Fruit fly (Drosophila melanogaster) whole organism, embryonic: ENCODE measurements around the gene Gmppb.

ENCODE experiments used
- Aef1 ChIP-seq: fragments of 200-800 bp; sonication (Bioruptor generic); IDR thresholded peaks from 3 replicates; pipeline ENCODE4 v1.3.6; 2022; ENCODE audit warnings: missing biosample characterization, missing genetic modification characterization
- Bdp1 ChIP-seq: fragments of 200-800 bp; sonication (Bioruptor generic); optimal IDR thresholded peaks from 3 replicates; lab custom pipeline; 2016; ENCODE audit warnings: missing biosample characterization, missing genetic modification characterization
- CG10565 ChIP-seq: fragments of 200-800 bp; sonication (Bioruptor generic); optimal IDR thresholded peaks from 3 replicates; lab custom pipeline; 2016; ENCODE audit warnings: missing biosample characterization, mild to moderate bottlenecking, missing genetic modification characterization
- CG11085 ChIP-seq: fragments of 200-800 bp; sonication (Bioruptor generic); IDR thresholded peaks from 2 replicates; pipeline ENCODE4 v1.3.6; 2022; ENCODE audit warnings: missing biosample characterization, missing genetic modification characterization
- CG11696 ChIP-seq: fragments of 200-800 bp; sonication (Bioruptor generic); IDR thresholded peaks from 2 replicates; pipeline ENCODE4 v1.3.6; 2022; ENCODE audit warnings: missing biosample characterization, missing genetic modification characterization
- CG12236 ChIP-seq: fragments of 200-800 bp; sonication (Bioruptor generic); optimal IDR thresholded peaks from 2 replicates; lab custom pipeline; 2016; ENCODE audit warnings: missing biosample characterization, missing genetic modification characterization
- CG13424 ChIP-seq: fragments of 200-800 bp; sonication (Bioruptor generic); optimal IDR thresholded peaks from 2 replicates; lab custom pipeline; 2019; ENCODE audit warnings: missing biosample characterization, mild to moderate bottlenecking, missing genetic modification characterization, moderate library complexity
- CG13894 ChIP-seq: fragments of 200-800 bp; sonication (Bioruptor generic); optimal IDR thresholded peaks from 3 replicates; lab custom pipeline; 2018; ENCODE audit warnings: missing biosample characterization, mild to moderate bottlenecking, missing genetic modification characterization, moderate library complexity
- CG14965 ChIP-seq: fragments of 200-800 bp; sonication (Bioruptor generic); optimal IDR thresholded peaks from 2 replicates; lab custom pipeline; 2016; ENCODE audit warnings: missing biosample characterization, missing genetic modification characterization, borderline replicate concordance
- CG15696 ChIP-seq: fragments of 200-800 bp; sonication (Bioruptor generic); optimal IDR thresholded peaks from 2 replicates; lab custom pipeline; 2019; ENCODE audit warnings: missing biosample characterization, mild to moderate bottlenecking, missing genetic modification characterization, moderate library complexity
- CG16863 ChIP-seq: fragments of 200-800 bp; sonication (Bioruptor generic); optimal IDR thresholded peaks from 3 replicates; lab custom pipeline; 2016; ENCODE audit warnings: missing biosample characterization, missing genetic modification characterization
- CG17829 ChIP-seq: fragments of 200-800 bp; optimal IDR thresholded peaks from 2 replicates; lab custom pipeline; 2019; ENCODE audit warnings: missing biosample characterization, mild to moderate bottlenecking, missing genetic modification characterization, moderate library complexity
- CG18476 ChIP-seq: fragments of 200-800 bp; sonication (Bioruptor generic); optimal IDR thresholded peaks from 2 replicates; lab custom pipeline; 2016; ENCODE audit warnings: missing biosample characterization, mild to moderate bottlenecking, missing genetic modification characterization
- CG3065 ChIP-seq: fragments of 200-800 bp; sonication (Bioruptor generic); optimal IDR thresholded peaks from 2 replicates; lab custom pipeline; 2016; ENCODE audit warnings: missing biosample characterization, missing genetic modification characterization
- CG31441 ChIP-seq: fragments of 200-800 bp; sonication (Bioruptor generic); IDR thresholded peaks from 2 replicates; pipeline ENCODE4 v1.3.6; 2022; ENCODE audit warnings: missing biosample characterization, missing genetic modification characterization
- CG32532 ChIP-seq: fragments of 200-800 bp; sonication (Bioruptor generic); IDR thresholded peaks from 2 replicates; pipeline ENCODE4 v1.3.6; 2022; ENCODE audit warnings: missing biosample characterization, missing genetic modification characterization
- CG3407 ChIP-seq: fragments of 200-800 bp; sonication (Bioruptor generic); optimal IDR thresholded peaks from 2 replicates; lab custom pipeline; 2018; ENCODE audit warnings: missing biosample characterization, mild to moderate bottlenecking, missing genetic modification characterization
- CG42726 ChIP-seq: fragments of 200-800 bp; sonication (Bioruptor generic); IDR thresholded peaks from 2 replicates; pipeline ENCODE4 v1.3.6; 2022; ENCODE audit warnings: missing biosample characterization, missing genetic modification characterization; ENCODE audit not compliant: partially characterized antibody
- CG7357 ChIP-seq: fragments of 200-800 bp; sonication (Bioruptor generic); IDR thresholded peaks from 3 replicates; pipeline ENCODE4 v1.3.6; 2022; ENCODE audit warnings: missing biosample characterization, missing genetic modification characterization
- CG9797 ChIP-seq: fragments of 200-800 bp; sonication (Bioruptor generic); optimal IDR thresholded peaks from 3 replicates; lab custom pipeline; 2018; ENCODE audit warnings: missing biosample characterization, mild to moderate bottlenecking, missing genetic modification characterization
- CoRest ChIP-seq: fragments of 200-800 bp; sonication (Bioruptor generic); optimal IDR thresholded peaks from 3 replicates; lab custom pipeline; 2018; ENCODE audit warnings: missing biosample characterization, mild to moderate bottlenecking, missing genetic modification characterization, moderate library complexity
- CrebB ChIP-seq: fragments of 200-800 bp; sonication (Bioruptor generic); optimal IDR thresholded peaks from 3 replicates; lab custom pipeline; 2018; ENCODE audit warnings: missing biosample characterization, mild to moderate bottlenecking, missing genetic modification characterization
- Dek ChIP-seq: fragments of 200-800 bp; sonication (Bioruptor generic); optimal IDR thresholded peaks from 3 replicates; lab custom pipeline; 2019; ENCODE audit warnings: missing biosample characterization, mild to moderate bottlenecking, missing genetic modification characterization, moderate library complexity
- Elba2 ChIP-seq: fragments of 200-800 bp; sonication (Bioruptor generic); optimal IDR thresholded peaks from 3 replicates; lab custom pipeline; 2016; ENCODE audit warnings: missing biosample characterization, missing genetic modification characterization
- NK7.1 ChIP-seq: fragments of 200-800 bp; sonication (Bioruptor generic); optimal IDR thresholded peaks from 3 replicates; lab custom pipeline; 2016; ENCODE audit warnings: missing biosample characterization, missing genetic modification characterization
- Neu2 ChIP-seq: fragments of 200-800 bp; sonication (Bioruptor generic); optimal IDR thresholded peaks from 3 replicates; lab custom pipeline; 2016; ENCODE audit warnings: missing biosample characterization, missing genetic modification characterization, borderline replicate concordance
- PHDP ChIP-seq: fragments of 200-800 bp; sonication (Bioruptor generic); optimal IDR thresholded peaks from 3 replicates; lab custom pipeline; 2018; ENCODE audit warnings: missing biosample characterization, mild to moderate bottlenecking, missing genetic modification characterization, moderate library complexity
- Rfx ChIP-seq: fragments of 200-800 bp; sonication (Bioruptor generic); IDR thresholded peaks from 2 replicates; pipeline ENCODE4 v1.3.6; 2022; ENCODE audit warnings: missing biosample characterization, missing genetic modification characterization
- Scr ChIP-seq: fragments of 200-800 bp; sonication (Bioruptor generic); IDR thresholded peaks from 2 replicates; pipeline ENCODE4 v1.3.6; 2022; ENCODE audit warnings: missing biosample characterization, missing genetic modification characterization; ENCODE audit not compliant: partially characterized antibody
- Six4 ChIP-seq: fragments of 200-800 bp; sonication (Bioruptor generic); optimal IDR thresholded peaks from 2 replicates; lab custom pipeline; 2016; ENCODE audit warnings: missing biosample characterization, missing genetic modification characterization
- Spps ChIP-seq: fragments of 200-800 bp; sonication (Bioruptor generic); optimal IDR thresholded peaks from 2 replicates; lab custom pipeline; 2018; ENCODE audit warnings: missing biosample characterization, mild to moderate bottlenecking, missing genetic modification characterization
- amos ChIP-seq: fragments of 200-800 bp; sonication (Bioruptor generic); IDR thresholded peaks from 2 replicates; pipeline ENCODE4 v1.3.6; 2022; ENCODE audit warnings: missing biosample characterization, missing genetic modification characterization; ENCODE audit not compliant: partially characterized antibody
- bcd ChIP-seq: fragments of 200-800 bp; sonication (Bioruptor generic); optimal IDR thresholded peaks from 2 replicates; lab custom pipeline; 2017; ENCODE audit warnings: missing biosample characterization, mild to moderate bottlenecking, missing genetic modification characterization
- cas ChIP-seq: fragments of 200-800 bp; sonication (Bioruptor generic); IDR thresholded peaks from 2 replicates; pipeline ENCODE4 v1.3.6; 2022; ENCODE audit warnings: missing biosample characterization, missing genetic modification characterization
- chm ChIP-seq: fragments of 200-800 bp; sonication (Bioruptor generic); IDR thresholded peaks from 2 replicates; pipeline ENCODE4 v1.3.6; 2022; ENCODE audit warnings: missing biosample characterization, missing genetic modification characterization
- crp ChIP-seq, 2 experiments: fragments of 200-800 bp; sonication (Bioruptor generic); optimal IDR thresholded peaks; 2 replicates in 1 of 2; 3 replicates in 1 of 2; lab custom pipeline; 2017; ENCODE audit warnings: missing biosample characterization in 2 of 2, missing genetic modification characterization in 2 of 2, mild to moderate bottlenecking in 1 of 2, moderate library complexity in 1 of 2
- fu2 ChIP-seq: fragments of 200-800 bp; sonication (Bioruptor generic); optimal IDR thresholded peaks from 2 replicates; lab custom pipeline; 2016; ENCODE audit warnings: missing biosample characterization, missing genetic modification characterization
- gcm ChIP-seq: fragments of 200-800 bp; sonication (Bioruptor generic); optimal IDR thresholded peaks from 2 replicates; lab custom pipeline; 2019; ENCODE audit warnings: missing biosample characterization, mild to moderate bottlenecking, missing genetic modification characterization, moderate library complexity
- kni ChIP-seq: fragments of 200-800 bp; sonication (Bioruptor generic); optimal IDR thresholded peaks from 3 replicates; lab custom pipeline; 2017; ENCODE audit warnings: mild to moderate bottlenecking, missing biosample characterization, missing genetic modification reagents, missing genetic modification characterization
- nmo ChIP-seq: fragments of 200-800 bp; sonication (Bioruptor generic); optimal IDR thresholded peaks from 2 replicates; lab custom pipeline; 2018; ENCODE audit warnings: missing biosample characterization, mild to moderate bottlenecking, missing genetic modification characterization, moderate library complexity
- nom ChIP-seq: fragments of 200-800 bp; sonication (Bioruptor generic); optimal IDR thresholded peaks from 2 replicates; lab custom pipeline; 2017; ENCODE audit warnings: missing biosample characterization, missing genetic modification characterization, mild to moderate bottlenecking, moderate library complexity, missing genetic modification reagents
- oc ChIP-seq: fragments of 200-800 bp; sonication (Bioruptor generic); optimal IDR thresholded peaks from 2 replicates; lab custom pipeline; 2018; ENCODE audit warnings: missing biosample characterization, mild to moderate bottlenecking, missing genetic modification characterization, moderate library complexity
- pb ChIP-seq: fragments of 200-800 bp; sonication (Bioruptor generic); optimal IDR thresholded peaks from 3 replicates; lab custom pipeline; 2016; ENCODE audit warnings: missing biosample characterization, missing genetic modification characterization
- pros ChIP-seq: fragments of 200-800 bp; sonication (Bioruptor generic); optimal IDR thresholded peaks from 3 replicates; lab custom pipeline; 2019; ENCODE audit warnings: missing biosample characterization, mild to moderate bottlenecking, missing genetic modification characterization, moderate library complexity
- shn ChIP-seq: fragments of 200-800 bp; sonication (Bioruptor generic); optimal IDR thresholded peaks from 3 replicates; lab custom pipeline; 2016; ENCODE audit warnings: missing biosample characterization, missing genetic modification characterization
- slp2 ChIP-seq: fragments of 200-800 bp; sonication (Bioruptor generic); optimal IDR thresholded peaks from 2 replicates; lab custom pipeline; 2016; ENCODE audit warnings: missing biosample characterization, missing genetic modification characterization
- sug ChIP-seq: fragments of 200-800 bp; optimal IDR thresholded peaks from 2 replicates; lab custom pipeline; 2019; ENCODE audit warnings: missing biosample characterization, mild to moderate bottlenecking, missing genetic modification characterization, moderate library complexity
- ttk ChIP-seq: fragments of 200-800 bp; sonication (Bioruptor generic); IDR thresholded peaks from 2 replicates; pipeline ENCODE4 v2.1.2; 2022; ENCODE audit warnings: missing biosample characterization, missing genetic modification characterization
- tx ChIP-seq: fragments of 200-800 bp; sonication (Bioruptor generic); optimal IDR thresholded peaks from 2 replicates; lab custom pipeline; 2016; ENCODE audit warnings: missing biosample characterization, missing genetic modification characterization
- unc-4 ChIP-seq: fragments of 200-800 bp; sonication (Bioruptor generic); IDR thresholded peaks from 2 replicates; pipeline ENCODE4 v1.3.6; 2022; ENCODE audit warnings: missing biosample characterization, missing genetic modification characterization; ENCODE audit not compliant: partially characterized antibody

The Gmppb gene

dm6 chr3R:4806318-4806757 lies 4.9 kb upstream of the Gmppb start (continued):
- TF ChIP-seq sug (tag; lab: Kevin White, UChicago): peak; percentile 21
- no peak for TF ChIP-seq Six4
- peak; percentile 35 for TF ChIP-seq CG17829
- TF ChIP-seq CG13424 (tag; lab: Kevin White, UChicago): peak; percentile 29
- peak; percentile 91 for TF ChIP-seq CG3407 (GFP tag; lab: Kevin White, UChicago)
- TF ChIP-seq cas (GFP tag; lab: Robert Waterston, UW): no peak
- TF ChIP-seq amos: no peak; the same call in 1 of the 2 replicates
- peak; percentile 78 for TF ChIP-seq kni (GFP tag; lab: Kevin White, UChicago)
- peak; percentile 43 for TF ChIP-seq CG18476 (GFP tag; lab: Kevin White, UChicago)
- peak; percentile 30 for TF ChIP-seq CG10565 (GFP tag; lab: Kevin White, UChicago)
- TF ChIP-seq pros (GFP tag; lab: Kevin White, UChicago): no peak
- peak; percentile 41 for TF ChIP-seq oc (tag; lab: Kevin White, UChicago)
- peak; percentile 54 for TF ChIP-seq bcd (GFP tag; lab: Kevin White, UChicago)
- TF ChIP-seq CG32532 (GFP tag; lab: Robert Waterston, UW): no peak
- peak; percentile 70 for TF ChIP-seq gcm (GFP tag; lab: Kevin White, UChicago)
- TF ChIP-seq CG3065 (GFP tag; lab: Kevin White, UChicago): peak; percentile 38
- peak; percentile 17; the same call in 1 of the 2 replicates for TF ChIP-seq CG42726 (GFP tag; lab: Robert Waterston, UW)
- TF ChIP-seq Bdp1 (GFP tag; lab: Kevin White, UChicago): peak; percentile 48
- TF ChIP-seq CG11085 (GFP tag; lab: Robert Waterston, UW): no peak
- TF ChIP-seq NK7.1 (GFP tag; lab: Kevin White, UChicago): peak; percentile 58
- TF ChIP-seq CG31441: peak; percentile 70
- TF ChIP-seq Neu2 (GFP tag; lab: Kevin White, UChicago): no peak
- no peak for TF ChIP-seq CG9797 (GFP tag; lab: Kevin White, UChicago)
- TF ChIP-seq Elba2 (GFP tag; lab: Kevin White, UChicago): no peak
- peak; percentile 62 for TF ChIP-seq shn (GFP tag; lab: Kevin White, UChicago)
- peak in 1 of 2 experiments; percentile 67 for TF ChIP-seq crp (GFP tag; optimal IDR thresholded peaks at IDR 0.05; lab: Kevin White, UChicago)
- TF ChIP-seq CG13894 (tag; lab: Kevin White, UChicago): no peak
- peak; percentile 39 for TF ChIP-seq CG12236 (GFP tag; lab: Kevin White, UChicago)
- peak; percentile 5 for TF ChIP-seq Spps (tag; lab: Kevin White, UChicago)
- peak; percentile 63 for TF ChIP-seq nom
- peak; percentile 44 for TF ChIP-seq pb (GFP tag; lab: Kevin White, UChicago)
- TF ChIP-seq unc-4 (GFP tag; lab: Robert Waterston, UW): peak; percentile 16; the same call in 1 of the 2 replicates
- no peak for TF ChIP-seq slp2
- peak; percentile 70 for TF ChIP-seq CG16863 (GFP tag; lab: Kevin White, UChicago)
- peak; percentile 34 for TF ChIP-seq CG15696 (tag; lab: Kevin White, UChicago)
- peak; percentile 80 for TF ChIP-seq chm (GFP tag; lab: Robert Waterston, UW)
- peak; percentile 1 for TF ChIP-seq CoRest
- no peak for TF ChIP-seq ttk (GFP tag; lab: Robert Waterston, UW)
- peak; percentile 69 for TF ChIP-seq PHDP (tag; lab: Kevin White, UChicago)
- peak; percentile 20; the same call in 1 of the 2 replicates for TF ChIP-seq Rfx
- peak; percentile 67 for TF ChIP-seq CG14965 (GFP tag; lab: Kevin White, UChicago)
- TF ChIP-seq tx: no peak
- no peak for TF ChIP-seq Dek (tag; lab: Kevin White, UChicago)
- no peak for TF ChIP-seq CG7357
- TF ChIP-seq CG11696 (GFP tag; lab: Robert Waterston, UW): no peak; the same call in 1 of the 2 replicates
- TF ChIP-seq Aef1 (GFP tag; lab: Robert Waterston, UW): no peak
- TF ChIP-seq fu2: no peak
- peak; percentile 77 for TF ChIP-seq CrebB
- TF ChIP-seq Scr (GFP tag; lab: Robert Waterston, UW): no peak
- no peak for TF ChIP-seq nmo (GFP tag; lab: Kevin White, UChicago)
